Worm (Caenorhabditis elegans) whole organism, L2 larva: ENCODE results near the gene R07E3.7.

Experiments used
- C34F6.9 ChIP-seq: fragments of 150-350 bp; optimal IDR thresholded peaks from 2 replicates; lab custom pipeline; 2014; ENCODE audit warnings: missing biosample characterization, missing genetic modification characterization
- F13H6.1 ChIP-seq: sonication (generic microtip); optimal IDR thresholded peaks from 2 replicates; lab custom pipeline; 2016; ENCODE audit warnings: missing genetic modification characterization, missing compliant biosample characterization
- R02D3.7 ChIP-seq: fragments of 150-350 bp; optimal IDR thresholded peaks from 2 replicates; lab custom pipeline; 2014; ENCODE audit warnings: missing biosample characterization, missing genetic modification characterization
- ZK546.5 ChIP-seq: sonication (generic microtip); optimal IDR thresholded peaks from 2 replicates; lab custom pipeline; 2017; ENCODE audit warnings: missing biosample characterization, missing genetic modification characterization
- ama-1 ChIP-seq: fragments of 150-350 bp; optimal IDR thresholded peaks from 2 replicates; lab custom pipeline; 2018; ENCODE audit warnings: inconsistent platforms
- blmp-1 ChIP-seq: sonication (generic microtip); optimal IDR thresholded peaks from 2 replicates; lab custom pipeline; 2017; ENCODE audit warnings: missing genetic modification characterization, mild to moderate bottlenecking, missing compliant biosample characterization, antibody characterized with exemption, moderate library complexity; ENCODE audit not compliant: insufficient read depth
- ceh-16 ChIP-seq: fragments of 150-350 bp; optimal IDR thresholded peaks from 2 replicates; lab custom pipeline; 2014; ENCODE audit warnings: missing biosample characterization, missing genetic modification characterization
- ceh-82 ChIP-seq: fragments of 150-350 bp; optimal IDR thresholded peaks from 2 replicates; lab custom pipeline; 2014; ENCODE audit warnings: missing biosample characterization, missing genetic modification characterization
- dmd-4 ChIP-seq: sonication (generic microtip); optimal IDR thresholded peaks from 2 replicates; lab custom pipeline; 2017; ENCODE audit warnings: missing biosample characterization, missing genetic modification characterization
- egl-27 ChIP-seq: sonication (generic microtip); optimal IDR thresholded peaks from 3 replicates; lab custom pipeline; 2017; ENCODE audit warnings: missing biosample characterization, missing genetic modification reagents, missing genetic modification characterization
- elt-1 ChIP-seq: fragments of 150-350 bp; optimal IDR thresholded peaks from 2 replicates; lab custom pipeline; 2014; ENCODE audit warnings: missing biosample characterization, missing genetic modification characterization
- elt-3 ChIP-seq: sonication (generic microtip); optimal IDR thresholded peaks from 2 replicates; lab custom pipeline; 2017; ENCODE audit warnings: missing biosample characterization, missing genetic modification characterization
- fos-1 ChIP-seq: fragments of 150-350 bp; optimal IDR thresholded peaks from 2 replicates; lab custom pipeline; 2014; ENCODE audit warnings: missing biosample characterization, missing genetic modification characterization
- gmeb-1 ChIP-seq: fragments of 150-350 bp; optimal IDR thresholded peaks from 2 replicates; lab custom pipeline; 2014; ENCODE audit warnings: missing biosample characterization, missing genetic modification characterization
- lin-13 ChIP-seq: fragments of 150-350 bp; optimal IDR thresholded peaks from 2 replicates; lab custom pipeline; 2014; ENCODE audit warnings: missing biosample characterization, missing genetic modification reagents, missing genetic modification characterization
- lin-39 ChIP-seq: fragments of 150-350 bp; optimal IDR thresholded peaks from 2 replicates; lab custom pipeline; 2014; ENCODE audit warnings: missing biosample characterization, missing genetic modification reagents, missing genetic modification characterization
- mab-5 ChIP-seq: fragments of 150-350 bp; optimal IDR thresholded peaks from 2 replicates; lab custom pipeline; 2014; ENCODE audit warnings: missing biosample characterization, missing genetic modification characterization
- nhr-10 ChIP-seq: sonication (generic microtip); optimal IDR thresholded peaks from 2 replicates; lab custom pipeline; 2017; ENCODE audit warnings: missing biosample characterization, missing genetic modification characterization
- nhr-11 ChIP-seq: fragments of 150-350 bp; optimal IDR thresholded peaks from 2 replicates; lab custom pipeline; 2014; ENCODE audit warnings: missing biosample characterization, missing genetic modification characterization
- nhr-12 ChIP-seq: fragments of 150-350 bp; optimal IDR thresholded peaks from 2 replicates; lab custom pipeline; 2014; ENCODE audit warnings: missing biosample characterization, missing genetic modification characterization
- nhr-129 ChIP-seq: fragments of 150-350 bp; optimal IDR thresholded peaks from 2 replicates; lab custom pipeline; 2014; ENCODE audit warnings: missing biosample characterization, missing genetic modification characterization
- nhr-23 ChIP-seq: fragments of 150-350 bp; optimal IDR thresholded peaks from 2 replicates; lab custom pipeline; 2014; ENCODE audit warnings: missing biosample characterization, missing genetic modification reagents, missing genetic modification characterization
- nhr-237 ChIP-seq: fragments of 150-350 bp; optimal IDR thresholded peaks from 2 replicates; lab custom pipeline; 2014; ENCODE audit warnings: missing biosample characterization, missing genetic modification characterization
- nhr-25 ChIP-seq: fragments of 150-350 bp; sonication (generic microtip); optimal IDR thresholded peaks from 3 replicates; lab custom pipeline; 2014; ENCODE audit warnings: missing biosample characterization, missing genetic modification characterization
- nhr-6 ChIP-seq: fragments of 150-350 bp; optimal IDR thresholded peaks from 2 replicates; lab custom pipeline; 2014; ENCODE audit warnings: missing biosample characterization, missing genetic modification characterization
- nhr-77 ChIP-seq: fragments of 150-350 bp; optimal IDR thresholded peaks from 2 replicates; lab custom pipeline; 2014; ENCODE audit warnings: missing biosample characterization, missing genetic modification characterization
- peb-1 ChIP-seq: fragments of 150-350 bp; optimal IDR thresholded peaks from 2 replicates; lab custom pipeline; 2014; ENCODE audit warnings: missing biosample characterization, missing genetic modification characterization
- sem-4 ChIP-seq: fragments of 150-350 bp; optimal IDR thresholded peaks from 2 replicates; lab custom pipeline; 2014; ENCODE audit warnings: missing biosample characterization, missing genetic modification reagents, missing genetic modification characterization
- sma-3 ChIP-seq: sonication (generic microtip); optimal IDR thresholded peaks from 2 replicates; lab custom pipeline; 2016; ENCODE audit warnings: missing genetic modification reagents, missing genetic modification characterization, missing compliant biosample characterization
- sma-9 ChIP-seq, 2 experiments: fragments of 150-350 bp in 1 of 2; sonication (generic microtip) in 1 of 2; optimal IDR thresholded peaks; 2 replicates each; lab custom pipeline; 2014 to 2016; ENCODE audit warnings: missing genetic modification characterization in 2 of 2, mild to moderate bottlenecking in 1 of 2, missing biosample characterization in 1 of 2, missing compliant biosample characterization in 1 of 2, missing genetic modification reagents in 1 of 2, moderate library complexity in 1 of 2
- snpc-4 ChIP-seq: fragments of 150-350 bp; optimal IDR thresholded peaks from 2 replicates; lab custom pipeline; 2014; ENCODE audit warnings: missing biosample characterization, missing genetic modification characterization
- unc-39 ChIP-seq: fragments of 150-350 bp; optimal IDR thresholded peaks from 2 replicates; lab custom pipeline; 2014; ENCODE audit warnings: missing biosample characterization, missing genetic modification characterization
- unc-55 ChIP-seq: fragments of 150-350 bp; sonication (generic microtip); optimal IDR thresholded peaks from 3 replicates; lab custom pipeline; 2014; ENCODE audit warnings: missing biosample characterization, missing genetic modification reagents, missing genetic modification characterization
- unc-62 ChIP-seq: fragments of 150-350 bp; optimal IDR thresholded peaks from 2 replicates; lab custom pipeline; 2014; ENCODE audit warnings: missing biosample characterization, missing genetic modification reagents, missing genetic modification characterization
- ztf-1 ChIP-seq: fragments of 200-800 bp; sonication (Bioruptor generic); conservative IDR thresholded peaks from 2 replicates; pipeline ENCODE4 v1.3.6; 2022; ENCODE audit warnings: missing genetic modification characterization, missing compliant biosample characterization
- ztf-11 ChIP-seq: sonication (generic microtip); optimal IDR thresholded peaks from 2 replicates; lab custom pipeline; 2017; ENCODE audit warnings: missing biosample characterization, missing genetic modification characterization
- ztf-4 ChIP-seq: fragments of 150-350 bp; optimal IDR thresholded peaks from 2 replicates; lab custom pipeline; 2014; ENCODE audit warnings: missing biosample characterization, missing genetic modification characterization

The R07E3.7 gene

DNA sequence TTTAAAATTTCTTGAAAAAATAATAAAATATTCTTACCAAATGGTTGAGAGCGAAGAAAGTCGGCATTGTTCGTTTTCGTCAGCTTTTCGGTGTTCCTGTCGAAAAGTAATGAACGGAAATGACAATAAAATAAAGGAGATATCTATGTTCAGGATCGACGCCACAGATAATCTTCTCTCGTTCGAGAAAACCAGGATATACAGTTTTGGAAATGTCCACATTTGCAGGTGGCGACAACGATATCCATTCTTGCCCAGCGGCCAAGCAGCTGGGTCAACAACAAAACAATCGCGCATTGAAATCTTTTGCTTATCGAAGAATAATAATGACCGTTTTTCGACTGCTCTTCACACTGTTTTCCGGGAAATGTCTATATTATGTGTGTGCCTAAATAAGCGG is at the start of gene R07E3.7:
Gene R07E3.7 (minus strand): TSS at position 101 of the 400 bp plus-strand sequence.
- TF ChIP-seq elt-3 (tag; lab: Kevin White, UChicago), result no peak
- no peak for TF ChIP-seq egl-27 (tag; lab: Kevin White, UChicago)
- no peak for TF ChIP-seq nhr-6 (tag; lab: Kevin White, UChicago)
- TF ChIP-seq peb-1 (tag; lab: Kevin White, UChicago), result no peak
- TF ChIP-seq nhr-11 (tag; lab: Kevin White, UChicago), result no peak
- no peak for TF ChIP-seq ztf-1 (GFP tag; lab: Robert Waterston, UW)
- TF ChIP-seq fos-1, result no peak
- TF ChIP-seq lin-13 (GFP tag; lab: Kevin White, UChicago), result no peak
- no peak for TF ChIP-seq sem-4
- no peak for TF ChIP-seq ZK546.5 (tag; lab: Kevin White, UChicago)
- TF ChIP-seq blmp-1 (tag; lab: Kevin White, UChicago), result no peak
- TF ChIP-seq nhr-25 (tag; lab: Kevin White, UChicago), result no peak
- no peak for TF ChIP-seq unc-39 (tag; lab: Kevin White, UChicago)
- no peak for TF ChIP-seq nhr-12 (tag; lab: Kevin White, UChicago)
- no peak for TF ChIP-seq mab-5 (tag; lab: Kevin White, UChicago)

DNA sequence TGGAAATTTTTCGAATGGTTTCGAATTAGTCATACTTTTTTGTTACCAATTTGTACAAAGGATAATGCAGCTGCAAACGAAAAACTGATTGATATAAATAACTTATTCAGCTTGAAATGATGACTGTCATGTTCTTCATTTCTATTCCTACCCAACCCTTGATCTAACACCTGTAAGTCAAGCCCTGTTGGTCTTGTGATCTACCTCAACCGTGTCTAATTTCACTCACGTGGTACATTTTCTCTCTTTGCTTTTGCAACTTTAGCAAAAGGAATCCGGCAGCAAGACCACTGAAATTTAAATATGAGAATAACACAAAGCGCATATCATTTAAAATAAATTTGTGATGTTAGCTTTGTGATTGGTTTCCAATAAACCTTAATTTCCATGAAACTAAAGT is 48.5 kb upstream of the R07E3.7 start:
- TF ChIP-seq nhr-237, result no peak
- TF ChIP-seq egl-27 (tag; lab: Kevin White, UChicago), result no peak
- TF ChIP-seq unc-55 (GFP tag; lab: Kevin White, UChicago), result no peak
- TF ChIP-seq nhr-129 (tag; lab: Kevin White, UChicago), result no peak
- no peak for TF ChIP-seq nhr-10
- no peak for TF ChIP-seq nhr-6 (tag; lab: Kevin White, UChicago)
- TF ChIP-seq nhr-25 (tag; lab: Kevin White, UChicago), result no peak
- no peak for TF ChIP-seq nhr-11 (tag; lab: Kevin White, UChicago)
- TF ChIP-seq blmp-1 (tag; lab: Kevin White, UChicago), result no peak
- TF ChIP-seq snpc-4, result no peak
- no peak for TF ChIP-seq unc-62 (GFP tag; lab: Kevin White, UChicago)
- TF ChIP-seq C34F6.9 (tag; lab: Kevin White, UChicago), result no peak
- no peak for TF ChIP-seq ztf-1 (GFP tag; lab: Robert Waterston, UW)
- no peak for TF ChIP-seq elt-1
- no peak for TF ChIP-seq fos-1
- TF ChIP-seq nhr-23 (tag; lab: Kevin White, UChicago), result no peak
- no peak for TF ChIP-seq ceh-82 (tag; lab: Kevin White, UChicago)
- TF ChIP-seq sem-4, result no peak
- no peak for TF ChIP-seq sma-3 (GFP tag; lab: Kevin White, UChicago)

DNA sequence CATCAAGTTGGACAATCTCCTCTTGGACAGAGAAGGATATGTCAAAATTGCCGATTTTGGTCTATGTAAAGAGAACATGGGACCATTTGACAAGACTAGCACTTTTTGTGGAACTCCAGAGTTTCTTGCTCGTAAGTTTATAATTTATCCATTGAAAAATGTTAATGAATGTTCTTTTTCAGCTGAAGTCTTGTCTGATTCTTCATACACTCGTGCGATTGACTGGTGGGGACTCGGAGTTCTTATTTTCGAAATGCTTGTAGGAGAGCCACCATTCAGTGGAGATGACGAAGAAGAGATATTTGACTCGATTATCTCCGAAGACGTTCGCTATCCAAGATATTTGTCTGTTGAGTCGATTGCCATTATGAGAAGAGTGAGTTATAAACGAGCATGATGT is 45.6 kb upstream of the R07E3.7 start:
- TF ChIP-seq unc-62 (GFP tag; lab: Kevin White, UChicago) (no peak), nhr-77 (tag; lab: Kevin White, UChicago) (no peak), nhr-6 (tag; lab: Kevin White, UChicago) (no peak), blmp-1 (tag; lab: Kevin White, UChicago) (no peak)

DNA sequence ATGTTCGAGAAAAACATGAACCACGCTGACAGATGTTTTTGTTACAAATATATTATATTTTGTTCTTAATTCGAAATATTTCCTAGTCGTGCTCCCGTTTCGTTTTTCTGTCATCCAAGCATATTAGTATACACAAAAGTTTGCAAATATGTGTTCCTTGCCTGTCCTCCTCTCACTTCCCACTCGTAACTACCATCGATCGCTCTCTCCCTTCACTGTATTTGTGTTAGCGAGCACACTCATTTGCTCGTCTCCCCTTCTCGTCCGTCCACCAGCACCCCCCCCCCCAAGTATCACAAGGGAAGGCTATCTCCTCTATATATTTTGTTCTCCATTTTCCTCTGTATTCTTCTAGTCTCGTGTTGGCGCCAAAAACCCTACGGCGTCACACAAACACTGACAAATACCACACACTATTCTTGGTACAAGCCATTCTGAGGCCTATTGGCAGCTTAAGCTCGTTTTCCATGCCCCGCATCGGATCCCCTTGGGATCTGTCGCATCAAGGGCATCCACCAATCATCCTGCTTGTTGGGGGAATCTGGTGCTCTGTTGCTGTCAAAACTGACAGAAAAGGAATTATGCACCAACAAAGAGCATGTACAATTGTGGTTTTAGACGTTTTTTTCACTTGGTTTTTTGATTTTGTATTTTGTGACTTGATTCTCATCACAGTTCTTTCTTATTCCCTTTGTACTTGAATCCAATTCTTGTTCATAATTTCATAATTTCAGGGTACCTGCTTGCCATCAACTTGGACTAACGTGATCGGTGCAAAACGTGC is 41.2 kb upstream of the R07E3.7 start, which contains the start of gene pkn-1:
Gene pkn-1 (plus strand): TSS at position 734 of the 784 bp plus-strand sequence.
- no peak for TF ChIP-seq lin-39 (tag; lab: Kevin White, UChicago)
- TF ChIP-seq mab-5 (tag; lab: Kevin White, UChicago), result peak; percentile 25

DNA sequence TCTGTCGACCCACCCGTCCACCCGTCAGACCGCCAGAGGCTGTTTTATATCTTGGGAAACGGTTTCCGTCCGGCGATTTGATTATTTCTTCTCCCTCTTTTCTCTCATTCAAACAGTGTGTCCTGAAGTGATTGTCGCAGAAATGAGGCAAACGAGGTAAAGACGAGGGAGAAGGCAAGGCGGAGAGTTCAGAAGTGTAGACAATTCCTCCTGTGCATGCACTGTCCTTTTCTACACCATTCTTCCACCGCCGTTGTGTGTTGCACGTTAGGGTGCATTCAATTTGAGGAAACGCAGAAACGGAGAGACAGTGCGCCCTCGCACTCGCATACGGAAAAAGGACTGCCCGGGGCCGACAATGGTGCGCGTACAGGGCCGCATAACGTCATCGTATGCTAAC is 40.1 kb upstream of the R07E3.7 start:
- TF ChIP-seq nhr-129 (tag; lab: Kevin White, UChicago) (peak; percentile 36), sem-4 (no peak), snpc-4 (no peak), dmd-4 (no peak), fos-1 (no peak), ama-1 (no peak), nhr-23 (tag; lab: Kevin White, UChicago) (no peak), ztf-11 (tag; lab: Kevin White, UChicago) (no peak), ztf-4 (tag; lab: Kevin White, UChicago) (no peak), R02D3.7 (tag; lab: Kevin White, UChicago) (no peak), ztf-1 (GFP tag; lab: Robert Waterston, UW) (no peak), sma-9 (GFP tag; optimal IDR thresholded peaks at IDR 0.05; lab: Kevin White, UChicago) (peak; percentile 10), sma-9 (tag; optimal IDR thresholded peaks at IDR 0.05; lab: Kevin White, UChicago) (no peak), blmp-1 (tag; lab: Kevin White, UChicago) (no peak), nhr-25 (tag; lab: Kevin White, UChicago) (no peak), peb-1 (tag; lab: Kevin White, UChicago) (peak; percentile 47), gmeb-1 (tag; lab: Kevin White, UChicago) (peak; percentile 1), lin-39 (tag; lab: Kevin White, UChicago) (no peak), sma-3 (GFP tag; lab: Kevin White, UChicago) (no peak), nhr-77 (tag; lab: Kevin White, UChicago) (no peak), C34F6.9 (tag; lab: Kevin White, UChicago) (no peak), F13H6.1 (tag; lab: Kevin White, UChicago) (peak; percentile 6), nhr-6 (tag; lab: Kevin White, UChicago) (no peak), unc-39 (tag; lab: Kevin White, UChicago) (no peak), ceh-16 (tag; lab: Kevin White, UChicago) (no peak)
